Worm (Caenorhabditis elegans): ENCODE results near the gene fbxb-33.

Gene fbxb-33

DNA sequence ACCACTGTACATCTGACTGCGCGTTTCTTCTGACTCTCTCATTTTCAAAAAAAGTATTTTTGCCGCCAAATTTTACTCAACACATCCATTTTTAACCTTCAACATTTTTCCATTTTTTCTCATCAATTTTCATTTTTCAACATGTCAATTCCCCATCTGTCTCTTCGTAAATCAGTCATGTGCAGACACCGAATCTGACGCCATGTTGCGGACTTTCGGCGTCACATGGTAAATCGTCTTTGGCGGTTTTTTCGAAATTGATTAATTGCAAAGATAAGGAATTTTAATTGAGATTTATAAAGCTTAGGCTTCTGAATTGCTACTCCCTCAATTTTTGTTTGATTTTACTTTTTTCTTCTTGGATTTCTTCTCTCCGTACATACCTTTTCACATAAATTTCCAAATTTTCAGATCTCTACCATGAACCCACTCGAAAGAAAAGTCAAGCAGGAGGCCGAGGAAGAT lies 35.6 kb downstream of the fbxb-33 start, which contains the start of gene F19B10.1 (continued):
- TF ChIP-seq F13H6.1 (tag; optimal IDR thresholded peaks at IDR 0.05) (no peak), ceh-14 (tag; optimal IDR thresholded peaks at IDR 0.05) (no peak), pha-2 (tag; optimal IDR thresholded peaks at IDR 0.05) (no peak), unc-3 (GFP tag; conservative IDR thresholded peaks at IDR 0.05) (no peak), unc-3 (tag; optimal IDR thresholded peaks at IDR 0.05) (no peak), pha-4 (tag; optimal IDR thresholded peaks at IDR 0.05) (no peak), npax-4 (tag; optimal IDR thresholded peaks at IDR 0.05) (no peak), ttx-3 (tag; optimal IDR thresholded peaks at IDR 0.05) (no peak)

DNA sequence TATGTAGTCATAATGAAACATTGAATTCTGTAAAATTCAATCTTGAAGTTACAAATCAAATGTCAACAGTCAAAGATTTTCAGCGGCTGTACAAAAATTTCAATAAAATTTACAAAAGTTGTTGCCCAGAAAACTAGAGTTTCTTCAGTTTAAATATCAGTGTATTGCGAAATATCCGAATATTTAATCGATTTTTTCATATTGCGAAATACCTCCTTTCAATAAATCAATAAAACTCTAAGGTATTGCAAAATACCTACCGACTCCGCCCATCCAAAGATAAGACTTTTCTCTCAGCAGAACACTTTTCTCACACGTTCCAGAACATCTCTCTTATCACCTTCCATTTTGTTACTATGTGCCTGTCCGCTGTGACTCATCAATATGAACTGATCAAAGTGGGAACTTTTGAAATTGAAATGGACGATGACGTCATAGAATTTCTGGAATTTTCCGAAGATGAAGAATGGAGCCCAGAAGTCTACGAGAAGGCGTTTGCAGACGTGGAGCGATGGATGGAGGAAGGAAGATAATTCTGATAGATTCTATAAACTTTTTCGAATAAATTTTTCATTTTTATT lies 37.4 kb downstream of the fbxb-33 start:
- no peak for TF ChIP-seq ceh-30 (tag; optimal IDR thresholded peaks at IDR 0.05)
- TF ChIP-seq npax-4 (tag; optimal IDR thresholded peaks at IDR 0.05), result no peak
- no peak for TF ChIP-seq syd-9 (tag; optimal IDR thresholded peaks at IDR 0.05)
- TF ChIP-seq nhr-11 (tag; optimal IDR thresholded peaks at IDR 0.05), result no peak
- no peak for TF ChIP-seq hlh-13 (GFP tag; optimal IDR thresholded peaks at IDR 0.05)
- TF ChIP-seq fkh-10 (GFP tag; optimal IDR thresholded peaks at IDR 0.05), result no peak
- TF ChIP-seq ceh-19 (GFP tag; optimal IDR thresholded peaks at IDR 0.05), result no peak
- TF ChIP-seq ceh-22 (tag; optimal IDR thresholded peaks at IDR 0.05), result no peak
- TF ChIP-seq madf-2 (tag; optimal IDR thresholded peaks at IDR 0.05), result no peak
- no peak for TF ChIP-seq Y22D7AL.16 (tag; optimal IDR thresholded peaks at IDR 0.05)
- TF ChIP-seq ceh-18 (tag; optimal IDR thresholded peaks at IDR 0.05), result no peak
- no peak for TF ChIP-seq pag-3 (tag; optimal IDR thresholded peaks at IDR 0.05; ENCODE audit: borderline replicate concordance)
- TF ChIP-seq pha-4 (tag; optimal IDR thresholded peaks at IDR 0.05), result no peak
- TF ChIP-seq ets-4 (tag; optimal IDR thresholded peaks at IDR 0.05), result no peak
- no peak for TF ChIP-seq unc-55 (GFP tag; optimal IDR thresholded peaks at IDR 0.05)
- TF ChIP-seq sdc-2 (tag; optimal IDR thresholded peaks at IDR 0.05), result no peak

DNA sequence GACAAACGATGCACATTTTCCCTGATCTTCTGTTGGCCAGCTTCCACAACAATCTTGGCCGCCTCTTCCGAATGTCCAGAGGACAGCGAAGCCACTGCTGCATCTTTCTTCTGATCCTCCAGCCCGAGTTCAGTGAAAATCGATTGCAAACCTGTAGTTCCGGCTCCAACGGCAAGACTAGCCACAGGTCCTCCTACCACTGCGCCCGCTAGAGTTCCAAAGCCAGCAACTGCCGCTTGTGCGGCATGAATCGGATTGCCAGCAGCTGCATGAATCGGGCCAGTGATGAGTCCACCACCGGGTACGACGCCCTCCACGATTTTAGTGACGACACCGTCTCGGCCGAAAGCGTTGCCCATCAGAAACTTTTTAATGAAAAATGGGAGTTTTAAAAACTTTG lies 41.1 kb downstream of the fbxb-33 start, which contains the start of gene ifas-1:
Gene ifas-1, minus strand, starts transcription at position 387 of the 400 bp plus-strand sequence.
- TF ChIP-seq unc-42 (tag; optimal IDR thresholded peaks at IDR 0.05) (no peak), ceh-34 (tag; optimal IDR thresholded peaks at IDR 0.05) (no peak), ceh-18 (tag; optimal IDR thresholded peaks at IDR 0.05) (no peak), unc-3 (GFP tag; conservative IDR thresholded peaks at IDR 0.05) (no peak), unc-3 (tag; optimal IDR thresholded peaks at IDR 0.05) (no peak), tbx-7 (tag; optimal IDR thresholded peaks at IDR 0.05) (no peak), hlh-6 (tag; optimal IDR thresholded peaks at IDR 0.05) (no peak), T23F11.4 (GFP tag; optimal IDR thresholded peaks at IDR 0.05) (no peak), syd-9 (tag; optimal IDR thresholded peaks at IDR 0.05) (no peak), unc-86 (tag; optimal IDR thresholded peaks at IDR 0.05) (no peak), ceh-9 (tag; optimal IDR thresholded peaks at IDR 0.05) (no peak), pha-2 (tag; optimal IDR thresholded peaks at IDR 0.05) (no peak), fkh-10 (GFP tag; optimal IDR thresholded peaks at IDR 0.05) (no peak), hlh-13 (GFP tag; optimal IDR thresholded peaks at IDR 0.05) (no peak), nfya-1 (tag; optimal IDR thresholded peaks at IDR 0.05) (no peak), F13H6.1 (tag; optimal IDR thresholded peaks at IDR 0.05) (no peak), ceh-6 (GFP tag; optimal IDR thresholded peaks at IDR 0.05) (no peak)

DNA sequence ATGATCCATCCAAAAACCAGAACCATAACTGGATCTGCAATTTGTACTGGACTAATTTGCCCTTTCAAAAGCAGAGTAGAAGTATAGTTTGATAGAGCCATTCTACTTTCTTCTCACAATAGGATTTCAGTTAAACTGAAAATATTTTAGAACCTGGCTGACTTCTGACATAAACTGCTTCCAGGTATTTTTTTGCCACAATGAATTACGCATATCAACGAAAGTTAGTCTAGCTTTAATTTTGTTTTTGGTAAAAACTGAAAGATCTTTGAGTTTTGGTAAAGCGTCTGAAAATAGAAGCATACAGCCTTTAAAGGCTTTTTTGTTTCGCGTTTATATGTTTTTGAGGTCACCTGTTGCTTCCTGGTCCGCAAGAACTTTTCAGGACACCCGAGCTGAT lies 43.4 kb downstream of the fbxb-33 start, which contains the start of gene srx-101:
Gene srx-101, minus strand, starts transcription at position 101 of the 400 bp plus-strand sequence.
- TF ChIP-seq sdc-2 (tag; optimal IDR thresholded peaks at IDR 0.05), result no peak

DNA sequence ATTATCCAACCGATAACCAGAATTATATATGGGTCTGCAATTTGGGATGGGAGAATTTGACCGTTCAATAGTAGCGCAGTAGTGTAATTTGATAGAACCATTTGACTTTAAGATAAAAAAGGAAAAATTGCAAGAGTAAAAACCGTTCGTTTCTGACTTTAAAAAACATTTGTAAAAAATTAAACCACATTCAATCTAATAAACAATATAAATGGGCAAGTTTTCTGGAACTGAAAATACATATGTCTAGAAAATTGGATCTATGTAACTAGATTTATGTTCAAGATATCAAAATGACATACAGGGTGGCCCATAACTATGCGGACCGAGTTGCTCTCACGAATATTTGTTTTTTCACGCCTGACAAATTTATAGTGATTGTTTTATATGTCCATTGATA lies 47.5 kb downstream of the fbxb-33 start, which contains the start of gene srx-102:
Gene srx-102, minus strand, starts transcription at position 101 of the 400 bp plus-strand sequence.
- TF ChIP-seq hlh-15 (tag; optimal IDR thresholded peaks at IDR 0.05), result no peak
